Worm (Caenorhabditis elegans) whole organism, L3 larva: ENCODE measurements around the gene F07F6.4.

Source experiments
- R02D3.7 ChIP-seq: fragments of 150-350 bp; optimal IDR thresholded peaks from 2 replicates; lab custom pipeline; 2014; ENCODE audit warnings: missing biosample characterization, missing genetic modification characterization
- ZK546.5 ChIP-seq: sonication (generic microtip); optimal IDR thresholded peaks from 2 replicates; lab custom pipeline; 2017; ENCODE audit warnings: missing biosample characterization, missing genetic modification characterization
- aly-2 ChIP-seq: fragments of 150-350 bp; optimal IDR thresholded peaks from 2 replicates; lab custom pipeline; 2014; ENCODE audit warnings: missing biosample characterization, missing genetic modification characterization
- ceh-16 ChIP-seq: sonication (generic microtip); optimal IDR thresholded peaks from 2 replicates; lab custom pipeline; 2017; ENCODE audit warnings: missing biosample characterization, missing genetic modification characterization
- ceh-28 ChIP-seq: fragments of 150-350 bp; optimal IDR thresholded peaks from 2 replicates; lab custom pipeline; 2014; ENCODE audit warnings: missing biosample characterization, missing genetic modification reagents, missing genetic modification characterization
- ceh-9 ChIP-seq: sonication (generic microtip); optimal IDR thresholded peaks from 2 replicates; lab custom pipeline; 2018; ENCODE audit warnings: missing biosample characterization, missing genetic modification characterization
- daf-12 ChIP-seq: fragments of 150-350 bp; optimal IDR thresholded peaks from 2 replicates; lab custom pipeline; 2014; ENCODE audit warnings: missing biosample characterization, missing genetic modification reagents, missing genetic modification characterization
- egl-27 ChIP-seq: sonication (generic microtip); optimal IDR thresholded peaks from 4 replicates; lab custom pipeline; 2017; ENCODE audit warnings: missing biosample characterization, missing genetic modification reagents, missing genetic modification characterization
- egl-5 ChIP-seq: fragments of 150-350 bp; optimal IDR thresholded peaks from 2 replicates; lab custom pipeline; 2017; ENCODE audit warnings: missing biosample characterization, missing genetic modification reagents, missing genetic modification characterization, inconsistent platforms
- elt-1 ChIP-seq: fragments of 150-350 bp; optimal IDR thresholded peaks from 2 replicates; lab custom pipeline; 2014; ENCODE audit warnings: missing biosample characterization, missing genetic modification characterization
- elt-3 ChIP-seq, 3 experiments: fragments of 150-350 bp in 1 of 3; sonication (generic microtip) in 2 of 3; optimal IDR thresholded peaks; 2 replicates in 2 of 3; 4 replicates in 1 of 3; lab custom pipeline; 2014 to 2017; ENCODE audit warnings: missing biosample characterization in 3 of 3, missing genetic modification characterization in 3 of 3
- fkh-10 ChIP-seq: sonication (generic microtip); optimal IDR thresholded peaks from 2 replicates; lab custom pipeline; 2017; ENCODE audit warnings: missing biosample characterization, missing genetic modification reagents, missing genetic modification characterization
- fos-1 ChIP-seq: fragments of 150-350 bp; optimal IDR thresholded peaks from 2 replicates; lab custom pipeline; 2014; ENCODE audit warnings: missing biosample characterization, missing genetic modification characterization
- hmg-11 ChIP-seq: sonication (generic microtip); optimal IDR thresholded peaks from 2 replicates; lab custom pipeline; 2016; ENCODE audit warnings: missing genetic modification characterization, missing compliant biosample characterization
- lin-15B ChIP-seq: fragments of 150-350 bp; optimal IDR thresholded peaks from 2 replicates; lab custom pipeline; 2014; ENCODE audit warnings: missing biosample characterization, missing genetic modification characterization
- lin-39 ChIP-seq: fragments of 150-350 bp; optimal IDR thresholded peaks from 2 replicates; lab custom pipeline; 2018; ENCODE audit warnings: missing biosample characterization, missing genetic modification reagents, missing genetic modification characterization
- lsy-12 ChIP-seq: sonication (generic microtip); optimal IDR thresholded peaks from 2 replicates; lab custom pipeline; 2016; ENCODE audit warnings: mild to moderate bottlenecking, missing genetic modification characterization, missing compliant biosample characterization
- mdl-1 ChIP-seq: fragments of 150-350 bp; optimal IDR thresholded peaks from 2 replicates; lab custom pipeline; 2014; ENCODE audit warnings: missing biosample characterization, missing genetic modification characterization
- mml-1 ChIP-seq: fragments of 150-350 bp; sonication (generic microtip); optimal IDR thresholded peaks from 3 replicates; lab custom pipeline; 2014; ENCODE audit warnings: missing biosample characterization, missing genetic modification characterization
- nfya-1 ChIP-seq: sonication (generic microtip); optimal IDR thresholded peaks from 2 replicates; lab custom pipeline; 2017; ENCODE audit warnings: missing genetic modification characterization, mild to moderate bottlenecking, missing compliant biosample characterization, antibody characterized with exemption, moderate library complexity; ENCODE audit not compliant: insufficient read depth
- nhr-11 ChIP-seq: fragments of 150-350 bp; optimal IDR thresholded peaks from 2 replicates; lab custom pipeline; 2014; ENCODE audit warnings: missing biosample characterization, missing genetic modification characterization
- nhr-12 ChIP-seq: fragments of 150-350 bp; optimal IDR thresholded peaks from 2 replicates; lab custom pipeline; 2014; ENCODE audit warnings: missing biosample characterization, missing genetic modification characterization
- nhr-23 ChIP-seq: fragments of 150-350 bp; optimal IDR thresholded peaks from 2 replicates; lab custom pipeline; 2014; ENCODE audit warnings: missing biosample characterization, missing genetic modification reagents, missing genetic modification characterization
- nhr-237 ChIP-seq: fragments of 150-350 bp; optimal IDR thresholded peaks from 2 replicates; lab custom pipeline; 2014; ENCODE audit warnings: missing biosample characterization, missing genetic modification characterization
- nhr-25 ChIP-seq: sonication (generic microtip); optimal IDR thresholded peaks from 2 replicates; lab custom pipeline; 2017; ENCODE audit warnings: missing biosample characterization, missing genetic modification characterization
- nhr-28 ChIP-seq: fragments of 150-350 bp; optimal IDR thresholded peaks from 2 replicates; lab custom pipeline; 2014; ENCODE audit warnings: missing biosample characterization, missing genetic modification characterization
- nhr-43 ChIP-seq: sonication (generic microtip); optimal IDR thresholded peaks from 2 replicates; lab custom pipeline; 2016; ENCODE audit warnings: mild to moderate bottlenecking, missing genetic modification characterization, missing compliant biosample characterization; ENCODE audit not compliant: poor library complexity, severe bottlenecking
- nhr-77 ChIP-seq: fragments of 150-350 bp; optimal IDR thresholded peaks from 2 replicates; lab custom pipeline; 2014; ENCODE audit warnings: missing biosample characterization, missing genetic modification characterization
- pha-4 ChIP-seq: fragments of 150-350 bp; optimal IDR thresholded peaks from 2 replicates; lab custom pipeline; 2014; ENCODE audit warnings: missing biosample characterization, missing genetic modification reagents, missing genetic modification characterization
- pqm-1 ChIP-seq: fragments of 150-350 bp; optimal IDR thresholded peaks from 2 replicates; lab custom pipeline; 2017; ENCODE audit warnings: missing biosample characterization, missing genetic modification characterization, inconsistent platforms
- sea-2 ChIP-seq: fragments of 150-350 bp; sonication (generic microtip); optimal IDR thresholded peaks from 4 replicates; lab custom pipeline; 2014; ENCODE audit warnings: missing biosample characterization, missing genetic modification reagents, missing genetic modification characterization
- skn-1 ChIP-seq: fragments of 150-350 bp; optimal IDR thresholded peaks from 2 replicates; lab custom pipeline; 2014; ENCODE audit warnings: missing biosample characterization, missing genetic modification characterization
- snpc-4 ChIP-seq: fragments of 150-350 bp; optimal IDR thresholded peaks from 2 replicates; lab custom pipeline; 2014; ENCODE audit warnings: missing biosample characterization, missing genetic modification characterization
- tbx-2 ChIP-seq: sonication (generic microtip); optimal IDR thresholded peaks from 2 replicates; lab custom pipeline; 2016; ENCODE audit warnings: mild to moderate bottlenecking, missing genetic modification characterization, missing compliant biosample characterization
- unc-62 ChIP-seq: fragments of 150-350 bp; sonication (generic microtip); optimal IDR thresholded peaks from 4 replicates; lab custom pipeline; 2014; ENCODE audit warnings: missing biosample characterization, missing genetic modification reagents, missing genetic modification characterization
- ztf-4 ChIP-seq: fragments of 150-350 bp; optimal IDR thresholded peaks from 2 replicates; lab custom pipeline; 2014; ENCODE audit warnings: missing biosample characterization, missing genetic modification characterization

F07F6.4 gene

DNA sequence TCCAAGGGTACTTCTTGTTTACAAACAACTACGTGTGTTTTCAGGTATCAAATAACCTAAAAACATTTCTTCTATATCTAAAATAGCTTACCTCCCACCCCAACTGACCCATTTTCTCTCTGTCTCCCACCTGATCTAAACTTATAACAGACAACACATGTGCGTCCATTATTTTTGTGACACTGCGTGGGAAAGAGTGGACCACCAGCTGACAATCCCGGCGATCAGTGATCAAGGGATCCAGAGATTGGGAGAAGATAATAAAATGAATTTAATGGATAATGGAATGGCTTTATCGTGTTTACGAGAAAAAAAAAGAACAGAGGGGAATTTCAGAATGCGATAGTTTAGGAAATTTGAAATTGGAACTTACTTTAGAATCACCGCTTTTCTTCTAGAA lies 19.8 kb upstream of the F07F6.4 start:
- no peak for TF ChIP-seq nhr-237 (tag; lab: Kevin White, UChicago)
- TF ChIP-seq nhr-12 (tag; lab: Kevin White, UChicago) = no peak
- no peak for TF ChIP-seq unc-62 (GFP tag; lab: Kevin White, UChicago)
- no peak for TF ChIP-seq egl-27 (tag; lab: Kevin White, UChicago)
- TF ChIP-seq ceh-9 (tag; lab: Kevin White, UChicago) = no peak
- peak; percentile 84 for TF ChIP-seq egl-5
- TF ChIP-seq nhr-77 (tag; lab: Kevin White, UChicago) = no peak
- TF ChIP-seq ztf-4 (tag; lab: Kevin White, UChicago) = no peak

DNA sequence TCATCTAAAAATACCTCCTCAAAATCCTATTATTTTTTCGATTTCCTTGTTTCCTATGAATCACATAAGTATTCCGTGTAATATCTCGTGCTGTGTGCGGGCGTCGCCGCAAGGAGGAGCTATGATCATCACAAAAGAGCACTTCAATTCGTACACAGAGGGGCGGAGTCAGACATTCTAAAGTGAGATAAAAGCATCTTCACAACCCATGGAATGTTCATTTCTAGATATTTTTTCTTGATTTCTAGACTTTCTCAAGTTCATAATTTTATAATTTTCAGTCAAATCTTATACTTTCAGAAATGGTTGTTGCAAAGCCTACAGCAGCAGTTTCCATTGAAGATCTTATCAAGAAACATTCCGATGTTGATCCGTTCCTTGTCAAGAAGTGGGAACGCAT lies 18.0 kb upstream of the F07F6.4 start, which contains the start of gene cex-1:
Gene cex-1 (plus strand): TSS at position 301 of the 400 bp plus-strand sequence.
- TF ChIP-seq elt-3 (tag; optimal IDR thresholded peaks at IDR 0.05; lab: Kevin White, UChicago) (no peak), lin-39 (tag; lab: Kevin White, UChicago) (no peak), aly-2 (tag; lab: Kevin White, UChicago) (no peak), ceh-28 (tag; lab: Kevin White, UChicago) (no peak), ceh-9 (tag; lab: Kevin White, UChicago) (no peak), nhr-237 (tag; lab: Kevin White, UChicago) (no peak), ZK546.5 (no peak), lin-15B (tag; lab: Kevin White, UChicago) (no peak), pqm-1 (tag; lab: Kevin White, UChicago) (no peak), nhr-77 (tag; lab: Kevin White, UChicago) (no peak), fos-1 (no peak), hmg-11 (no peak), nhr-28 (tag; lab: Kevin White, UChicago) (no peak), elt-1 (no peak), snpc-4 (tag; lab: Kevin White, UChicago) (no peak), ceh-16 (tag; lab: Kevin White, UChicago) (no peak), unc-62 (GFP tag; lab: Kevin White, UChicago) (no peak)

DNA sequence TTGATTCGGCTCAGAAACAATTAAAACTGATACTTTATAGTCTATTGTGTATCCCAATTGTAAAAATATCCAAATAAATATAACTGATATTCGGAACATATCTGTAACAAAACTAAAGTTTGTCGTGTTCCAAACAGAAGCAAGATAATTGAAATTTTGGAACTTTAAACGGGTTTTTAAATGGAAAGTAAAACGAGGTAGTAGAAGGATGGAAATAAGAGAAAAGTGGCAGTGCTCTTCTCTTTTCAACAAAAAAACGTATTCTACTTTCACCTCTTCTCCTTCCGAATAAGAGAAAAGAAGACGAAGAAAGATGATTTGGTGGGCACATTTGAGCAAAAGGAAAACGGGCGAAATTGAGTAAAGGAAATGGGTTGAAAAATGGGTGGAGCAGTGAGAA lies 17.1 kb upstream of the F07F6.4 start, which contains the start of gene nmr-1:
Gene nmr-1 (minus strand): TSS at position 101 of the 400 bp plus-strand sequence.
- TF ChIP-seq nhr-25 (tag; lab: Kevin White, UChicago) (no peak), nfya-1 (tag; lab: Kevin White, UChicago) (no peak), nhr-11 (tag; lab: Kevin White, UChicago) (no peak), mdl-1 (no peak), aly-2 (tag; lab: Kevin White, UChicago) (no peak), skn-1 (tag; lab: Kevin White, UChicago) (no peak), sea-2 (GFP tag; lab: Kevin White, UChicago) (no peak), nhr-23 (tag; lab: Kevin White, UChicago) (no peak), ZK546.5 (no peak), nhr-237 (tag; lab: Kevin White, UChicago) (no peak), daf-12 (tag; lab: Kevin White, UChicago) (no peak), ceh-16 (tag; lab: Kevin White, UChicago) (no peak), egl-5 (no peak), elt-1 (no peak), fkh-10 (no peak), egl-27 (tag; lab: Kevin White, UChicago) (no peak), fos-1 (no peak), lsy-12 (no peak)

DNA sequence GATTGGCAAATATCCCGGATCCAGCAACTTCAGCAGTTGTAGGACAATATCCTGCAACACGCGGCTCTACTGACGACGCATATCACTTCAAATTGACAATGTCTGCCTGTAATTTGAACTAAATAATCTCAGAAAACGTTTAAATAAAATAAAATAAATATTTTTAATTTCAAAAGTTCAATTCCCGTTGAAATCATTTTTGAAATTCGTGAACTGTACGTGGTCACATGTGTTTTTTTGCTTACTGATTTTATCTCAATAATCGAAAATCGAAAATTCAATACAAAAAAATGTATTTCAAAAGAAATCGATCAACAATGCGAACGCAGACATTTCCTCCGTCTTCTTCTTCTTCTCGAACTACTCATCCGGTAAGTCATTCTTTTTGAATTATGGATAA lies 8.2 kb upstream of the F07F6.4 start, which contains the start of gene F07F6.1:
Gene F07F6.1 (plus strand): TSS at position 301 of the 400 bp plus-strand sequence.
- TF ChIP-seq lin-15B (tag; lab: Kevin White, UChicago) (no peak), fkh-10 (no peak), nhr-43 (no peak), mml-1 (no peak), pha-4 (tag; lab: Kevin White, UChicago) (no peak), R02D3.7 (tag; lab: Kevin White, UChicago) (no peak), daf-12 (tag; lab: Kevin White, UChicago) (no peak)

DNA sequence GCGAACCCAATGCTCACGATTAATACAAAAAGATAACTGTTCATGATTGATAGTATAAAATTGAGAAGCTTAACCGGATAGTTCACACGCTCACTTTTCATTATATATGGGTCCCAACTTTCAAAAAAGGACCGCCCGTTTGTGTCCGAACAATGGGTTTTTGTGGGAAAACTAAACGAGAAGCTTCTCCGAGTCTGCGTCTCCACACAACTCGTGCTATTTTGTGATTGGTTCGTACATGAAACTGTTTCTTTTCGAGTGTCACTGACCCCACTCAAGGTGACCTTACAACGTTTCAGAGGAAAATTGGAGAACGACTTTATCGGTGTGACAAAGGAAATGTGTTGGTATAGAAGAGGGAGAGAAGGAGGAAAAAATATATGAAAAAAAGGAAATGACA lies 7.5 kb upstream of the F07F6.4 start, which contains the start of gene dct-5:
Gene dct-5 (minus strand): TSS at position 101 of the 400 bp plus-strand sequence.
- TF ChIP-seq lsy-12 = no peak
- no peak for TF ChIP-seq tbx-2 (tag; lab: Kevin White, UChicago)
- TF ChIP-seq unc-62 (GFP tag; lab: Kevin White, UChicago) = no peak
- TF ChIP-seq nhr-12 (tag; lab: Kevin White, UChicago) = no peak
- TF ChIP-seq pqm-1 (tag; lab: Kevin White, UChicago) = no peak
- no peak for TF ChIP-seq nhr-11 (tag; lab: Kevin White, UChicago)
- TF ChIP-seq nhr-25 (tag; lab: Kevin White, UChicago) = peak; percentile 29
